Worm (Caenorhabditis elegans): ENCODE data around the gene F43C9.1.

F43C9.1 gene

DNA sequence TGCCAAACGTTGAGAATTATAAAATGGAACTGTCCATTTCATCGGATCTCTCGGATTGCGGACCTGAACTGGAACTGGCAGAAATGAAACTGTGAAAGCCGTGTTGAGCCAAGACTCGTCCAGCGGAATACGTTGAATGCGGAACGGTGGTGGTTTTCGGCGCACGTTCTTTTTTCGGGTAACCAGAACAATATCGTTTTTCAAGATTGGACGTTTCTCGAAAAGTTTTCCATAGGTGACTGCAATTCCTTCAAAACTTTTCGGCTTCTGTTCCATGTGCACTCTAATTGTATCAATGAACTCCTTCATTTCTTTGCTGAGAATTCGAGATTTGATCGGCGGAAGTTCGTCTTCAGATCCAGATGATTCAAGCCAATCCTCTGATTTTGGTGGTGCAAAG is 51.7 kb downstream of the F43C9.1 start:
- TF ChIP-seq ceh-34 (tag; optimal IDR thresholded peaks at IDR 0.05): no peak
- TF ChIP-seq tbx-2 (tag; optimal IDR thresholded peaks at IDR 0.05): no peak
- TF ChIP-seq hlh-8 (tag; optimal IDR thresholded peaks at IDR 0.05): no peak
- no peak for TF ChIP-seq ceh-18 (tag; optimal IDR thresholded peaks at IDR 0.05)
- no peak for TF ChIP-seq fkh-10 (GFP tag; optimal IDR thresholded peaks at IDR 0.05)
- TF ChIP-seq fkh-6 (tag; optimal IDR thresholded peaks at IDR 0.05): no peak
- no peak for TF ChIP-seq ceh-2 (tag; optimal IDR thresholded peaks at IDR 0.05)
- no peak for TF ChIP-seq dmd-4 (tag; optimal IDR thresholded peaks at IDR 0.05; ENCODE audit: borderline replicate concordance)
- no peak for TF ChIP-seq fax-1 (tag; optimal IDR thresholded peaks at IDR 0.05)
- TF ChIP-seq che-1 (tag; optimal IDR thresholded peaks at IDR 0.05): no peak
- no peak for TF ChIP-seq ref-2 (tag; optimal IDR thresholded peaks at IDR 0.05)
- no peak for TF ChIP-seq F13H6.1 (tag; optimal IDR thresholded peaks at IDR 0.05)
- TF ChIP-seq madf-2 (tag; optimal IDR thresholded peaks at IDR 0.05): no peak

All from whole organism, late embryonic.